Worm (Caenorhabditis elegans) whole organism, L4 larva: ENCODE data around the gene Y15E3A.3.
A peak's percentile ranks its signal among the peaks of the same experiment; 100 is the strongest.

Source experiments
- F37D6.2 ChIP-seq: sonication (generic microtip); optimal IDR thresholded peaks from 2 replicates; lab custom pipeline; 2016; ENCODE audit warnings: mild to moderate bottlenecking, missing genetic modification characterization, missing compliant biosample characterization
- F44E2.7 ChIP-seq: fragments of 200-800 bp; sonication (Bioruptor generic); IDR thresholded peaks from 2 replicates; pipeline ENCODE4 v2.1.2; 2022; ENCODE audit warnings: missing genetic modification characterization, missing compliant biosample characterization
- R02D3.7 ChIP-seq: fragments of 150-350 bp; sonication (generic microtip); optimal IDR thresholded peaks from 3 replicates; lab custom pipeline; 2014; ENCODE audit warnings: missing biosample characterization, missing genetic modification characterization
- Y75B8A.6 ChIP-seq: fragments of 200-800 bp; sonication (Bioruptor generic); IDR thresholded peaks from 2 replicates; pipeline ENCODE4 v1.3.6; 2022; ENCODE audit warnings: missing genetic modification reagents, missing genetic modification characterization, missing compliant biosample characterization
- ama-1 ChIP-seq: fragments of 150-350 bp; optimal IDR thresholded peaks from 2 replicates; lab custom pipeline; 2014; ENCODE audit warnings: inconsistent platforms, mixed read lengths
- arid-1 ChIP-seq: fragments of 200-800 bp; sonication (Bioruptor generic); conservative IDR thresholded peaks from 2 replicates; pipeline ENCODE4 v1.3.6; 2022; ENCODE audit warnings: missing genetic modification reagents, missing genetic modification characterization, missing compliant biosample characterization
- attf-4 ChIP-seq: sonication (generic microtip); optimal IDR thresholded peaks from 3 replicates; lab custom pipeline; 2017; ENCODE audit warnings: missing biosample characterization, missing genetic modification characterization
- ceh-32 ChIP-seq: sonication (generic microtip); optimal IDR thresholded peaks from 2 replicates; lab custom pipeline; 2016; ENCODE audit warnings: mild to moderate bottlenecking, missing genetic modification characterization, missing compliant biosample characterization; ENCODE audit not compliant: poor library complexity
- ceh-82 ChIP-seq: sonication (generic microtip); optimal IDR thresholded peaks from 2 replicates; lab custom pipeline; 2017; ENCODE audit warnings: missing biosample characterization, missing genetic modification characterization
- cey-2 ChIP-seq: sonication (generic microtip); optimal IDR thresholded peaks from 3 replicates; lab custom pipeline; 2017; ENCODE audit warnings: missing genetic modification characterization, mild to moderate bottlenecking, missing compliant biosample characterization, antibody characterized with exemption, borderline replicate concordance; ENCODE audit not compliant: insufficient read depth
- daf-8 ChIP-seq: fragments of 200-800 bp; sonication (Bioruptor generic); IDR thresholded peaks from 2 replicates; pipeline ENCODE4 v1.3.6; 2022; ENCODE audit warnings: missing genetic modification characterization, missing compliant biosample characterization
- duxl-1 ChIP-seq: sonication (generic microtip); optimal IDR thresholded peaks from 2 replicates; lab custom pipeline; 2016; ENCODE audit warnings: mild to moderate bottlenecking, missing genetic modification characterization, moderate library complexity, missing compliant biosample characterization; ENCODE audit not compliant: poor library complexity
- egl-27 ChIP-seq: sonication (generic microtip); optimal IDR thresholded peaks from 3 replicates; lab custom pipeline; 2017; ENCODE audit warnings: missing biosample characterization, missing genetic modification reagents, missing genetic modification characterization
- fos-1 ChIP-seq: fragments of 150-350 bp; optimal IDR thresholded peaks from 2 replicates; lab custom pipeline; 2014; ENCODE audit warnings: missing biosample characterization, missing genetic modification characterization
- hif-1 ChIP-seq, 2 experiments: sonication (generic microtip); optimal IDR thresholded peaks; 2 replicates each; lab custom pipeline; 2016 to 2017; ENCODE audit warnings: missing compliant biosample characterization in 2 of 2, missing genetic modification characterization in 2 of 2, missing genetic modification reagents in 2 of 2, missing genotype in 2 of 2, mild to moderate bottlenecking in 1 of 2
- lim-7 ChIP-seq: fragments of 200-800 bp; sonication (Bioruptor generic); IDR thresholded peaks from 2 replicates; pipeline ENCODE4 v1.3.6; 2022; ENCODE audit warnings: missing genetic modification characterization, missing compliant biosample characterization
- lin-13 ChIP-seq: fragments of 150-350 bp; optimal IDR thresholded peaks from 2 replicates; lab custom pipeline; 2014; ENCODE audit warnings: missing biosample characterization, missing genetic modification reagents, missing genetic modification characterization
- lin-15B ChIP-seq: fragments of 150-350 bp; sonication (generic microtip); optimal IDR thresholded peaks from 3 replicates; lab custom pipeline; 2014; ENCODE audit warnings: missing biosample characterization, missing genetic modification characterization
- lir-3 ChIP-seq: sonication (generic microtip); optimal IDR thresholded peaks from 2 replicates; lab custom pipeline; 2016; ENCODE audit warnings: mild to moderate bottlenecking, missing genetic modification characterization, missing compliant biosample characterization
- madf-9 ChIP-seq: fragments of 200-800 bp; sonication (Bioruptor generic); conservative IDR thresholded peaks from 2 replicates; pipeline ENCODE4 v1.3.6; 2022; ENCODE audit warnings: missing genetic modification reagents, missing genetic modification characterization, missing compliant biosample characterization
- mdl-1 ChIP-seq, 2 experiments: fragments of 150-350 bp in 1 of 2; sonication (generic microtip) in 1 of 2; optimal IDR thresholded peaks; 2 replicates each; lab custom pipeline; 2014 to 2017; ENCODE audit warnings: missing biosample characterization in 2 of 2, missing genetic modification characterization in 2 of 2
- mdt-29 ChIP-seq: fragments of 200-800 bp; sonication (Bioruptor generic); IDR thresholded peaks from 2 replicates; pipeline ENCODE4 v1.3.6; 2022; ENCODE audit warnings: missing genetic modification reagents, missing genetic modification characterization, missing compliant biosample characterization
- mep-1 ChIP-seq: fragments of 150-350 bp; sonication (generic microtip); optimal IDR thresholded peaks from 3 replicates; lab custom pipeline; 2014; ENCODE audit warnings: missing biosample characterization, missing genetic modification characterization
- mxl-2 ChIP-seq: fragments of 200-800 bp; sonication (Bioruptor generic); conservative IDR thresholded peaks from 2 replicates; pipeline ENCODE4 v1.3.6; 2022; ENCODE audit warnings: missing genetic modification reagents, missing genetic modification characterization, missing compliant biosample characterization
- nhr-10 ChIP-seq: fragments of 150-350 bp; optimal IDR thresholded peaks from 2 replicates; lab custom pipeline; 2014; ENCODE audit warnings: missing biosample characterization, missing genetic modification characterization
- nhr-102 ChIP-seq: sonication (generic microtip); optimal IDR thresholded peaks from 2 replicates; lab custom pipeline; 2016; ENCODE audit warnings: mild to moderate bottlenecking, missing genetic modification characterization, moderate library complexity, missing compliant biosample characterization
- nhr-11 ChIP-seq: fragments of 150-350 bp; optimal IDR thresholded peaks from 2 replicates; lab custom pipeline; 2014; ENCODE audit warnings: missing biosample characterization, missing genetic modification characterization
- nhr-111 ChIP-seq: fragments of 200-800 bp; sonication (Bioruptor generic); optimal IDR thresholded peaks from 2 replicates; lab custom pipeline; 2018; ENCODE audit warnings: mild to moderate bottlenecking, missing genetic modification characterization, missing compliant biosample characterization
- nhr-237 ChIP-seq: sonication (generic microtip); optimal IDR thresholded peaks from 2 replicates; lab custom pipeline; 2017; ENCODE audit warnings: missing biosample characterization, missing genetic modification characterization
- nhr-25 ChIP-seq: sonication (generic microtip); optimal IDR thresholded peaks from 2 replicates; lab custom pipeline; 2017; ENCODE audit warnings: missing genetic modification characterization, mild to moderate bottlenecking, missing compliant biosample characterization, antibody characterized with exemption, moderate library complexity, borderline replicate concordance; ENCODE audit not compliant: insufficient read depth
- nhr-28 ChIP-seq: fragments of 150-350 bp; optimal IDR thresholded peaks from 2 replicates; lab custom pipeline; 2014; ENCODE audit warnings: missing biosample characterization, missing genetic modification characterization
- nhr-48 ChIP-seq: sonication (generic microtip); optimal IDR thresholded peaks from 2 replicates; lab custom pipeline; 2016; ENCODE audit warnings: mild to moderate bottlenecking, missing genetic modification characterization, missing compliant biosample characterization
- nhr-6 ChIP-seq: fragments of 150-350 bp; optimal IDR thresholded peaks from 2 replicates; lab custom pipeline; 2014; ENCODE audit warnings: missing biosample characterization, missing genetic modification characterization
- pha-4 ChIP-seq, 2 experiments: fragments of 150-350 bp in 1 of 2; fragments of 200-800 bp in 1 of 2; sonication (Bioruptor generic) in 1 of 2; IDR thresholded peaks in 1 of 2; optimal IDR thresholded peaks in 1 of 2; 2 replicates each; pipeline versions ENCODE4 v1.3.6 to Lab custom; 2014 to 2022; ENCODE audit warnings: missing genetic modification characterization in 2 of 2, missing genetic modification reagents in 2 of 2, missing biosample characterization in 1 of 2, missing compliant biosample characterization in 1 of 2
- php-3 ChIP-seq: fragments of 200-800 bp; sonication (Bioruptor generic); IDR thresholded peaks from 2 replicates; pipeline ENCODE4 v1.3.6; 2022; ENCODE audit warnings: missing genetic modification reagents, missing genetic modification characterization, missing compliant biosample characterization
- rbr-2 ChIP-seq: sonication (generic microtip); optimal IDR thresholded peaks from 2 replicates; lab custom pipeline; 2016; ENCODE audit warnings: missing genotype, missing genetic modification characterization, missing compliant biosample characterization
- sdz-12 ChIP-seq: fragments of 200-800 bp; sonication (Bioruptor generic); optimal IDR thresholded peaks from 2 replicates; lab custom pipeline; 2018; ENCODE audit warnings: mild to moderate bottlenecking, missing genetic modification characterization, missing compliant biosample characterization
- snpc-4 ChIP-seq: fragments of 150-350 bp; optimal IDR thresholded peaks from 2 replicates; lab custom pipeline; 2014; ENCODE audit warnings: missing biosample characterization, missing genetic modification characterization
- tra-1 ChIP-seq: fragments of 200-800 bp; sonication (Bioruptor generic); IDR thresholded peaks from 2 replicates; pipeline ENCODE4 v1.3.6; 2022; ENCODE audit warnings: missing genetic modification reagents, missing genetic modification characterization, missing compliant biosample characterization
- unc-130 ChIP-seq: sonication (generic microtip); optimal IDR thresholded peaks from 2 replicates; lab custom pipeline; 2016; ENCODE audit warnings: missing genetic modification reagents, missing genetic modification characterization, missing compliant biosample characterization
- unc-39 ChIP-seq: sonication (generic microtip); optimal IDR thresholded peaks from 2 replicates; lab custom pipeline; 2017; ENCODE audit warnings: missing biosample characterization, missing genetic modification characterization
- vab-7 ChIP-seq: fragments of 200-800 bp; sonication (Bioruptor generic); IDR thresholded peaks from 2 replicates; pipeline ENCODE4 v1.3.6; 2022; ENCODE audit warnings: missing genetic modification reagents, missing genetic modification characterization, missing compliant biosample characterization
- zag-1 ChIP-seq: fragments of 150-350 bp; optimal IDR thresholded peaks from 2 replicates; lab custom pipeline; 2014; ENCODE audit warnings: missing biosample characterization, missing genetic modification characterization
- zfp-3 ChIP-seq: fragments of 200-800 bp; sonication (Bioruptor generic); conservative IDR thresholded peaks from 2 replicates; pipeline ENCODE4 v1.3.6; 2022; ENCODE audit warnings: missing genetic modification reagents, missing genetic modification characterization, missing compliant biosample characterization
- zip-11 ChIP-seq: fragments of 200-800 bp; sonication (Bioruptor generic); IDR thresholded peaks from 2 replicates; pipeline ENCODE4 v1.3.6; 2022; ENCODE audit warnings: missing genetic modification characterization, missing compliant biosample characterization
- ztf-11 ChIP-seq: fragments of 150-350 bp; optimal IDR thresholded peaks from 2 replicates; lab custom pipeline; 2014; ENCODE audit warnings: missing biosample characterization, missing genetic modification characterization

The Y15E3A.3 gene

ce11 chrX:15375299-15375698 is 49.7 kb upstream of the Y15E3A.3 start (continued):
- TF ChIP-seq nhr-48 (tag; lab: Kevin White, UChicago) (no peak), ztf-11 (tag; lab: Kevin White, UChicago) (no peak), tra-1 (GFP tag; lab: Robert Waterston, UW) (no peak), mxl-2 (GFP tag; lab: Robert Waterston, UW) (no peak)

ce11 chrX:15374668-15375208 is 49.1 kb upstream of the Y15E3A.3 start:
- no peak for TF ChIP-seq zag-1 (tag; lab: Kevin White, UChicago)
- no peak for TF ChIP-seq lim-7 (GFP tag; lab: Robert Waterston, UW)
- TF ChIP-seq nhr-10 = peak; percentile 52
- no peak for TF ChIP-seq F44E2.7
- TF ChIP-seq unc-130 (GFP tag; lab: Kevin White, UChicago) = no peak
- TF ChIP-seq nhr-28 = peak; percentile 44
- no peak for TF ChIP-seq pha-4 (GFP tag; IDR thresholded peaks at IDR 0.05; lab: Robert Waterston, UW)
- TF ChIP-seq pha-4 (tag; optimal IDR thresholded peaks at IDR 0.05; lab: Kevin White, UChicago) = no peak
- no peak for TF ChIP-seq mxl-2 (GFP tag; lab: Robert Waterston, UW)
- no peak for TF ChIP-seq php-3 (GFP tag; lab: Robert Waterston, UW)
- TF ChIP-seq, all 104 proteins: peak for 2

- TF ChIP-seq arid-1 (no peak), zfp-3 (GFP tag; lab: Robert Waterston, UW) (no peak), nhr-10 (no peak), ceh-82 (tag; lab: Kevin White, UChicago) (no peak), zag-1 (tag; lab: Kevin White, UChicago) (no peak), Y75B8A.6 (GFP tag; lab: Robert Waterston, UW) (no peak), pha-4 (GFP tag; IDR thresholded peaks at IDR 0.05; lab: Robert Waterston, UW) (no peak), pha-4 (tag; optimal IDR thresholded peaks at IDR 0.05; lab: Kevin White, UChicago) (no peak), vab-7 (GFP tag; lab: Robert Waterston, UW) (no peak), zip-11 (GFP tag; lab: Robert Waterston, UW) (no peak), madf-9 (GFP tag; lab: Robert Waterston, UW) (no peak), nhr-25 (no peak), egl-27 (no peak), ceh-32 (no peak), lir-3 (tag; lab: Kevin White, UChicago) (no peak), nhr-6 (peak; percentile 38), daf-8 (GFP tag; lab: Robert Waterston, UW) (no peak), mep-1 (tag; lab: Kevin White, UChicago) (peak; percentile 16), mdl-1 (tag; optimal IDR thresholded peaks at IDR 0.05; lab: Kevin White, UChicago) (peak in 1 of 2 experiments; percentile 29), nhr-111 (no peak), snpc-4 (tag; lab: Kevin White, UChicago) (no peak), R02D3.7 (tag; lab: Kevin White, UChicago) (no peak), lin-13 (GFP tag; lab: Kevin White, UChicago) (no peak), rbr-2 (tag; lab: Kevin White, UChicago) (peak; percentile 49), F37D6.2 (tag; lab: Kevin White, UChicago) (peak; percentile 28), cey-2 (tag; lab: Kevin White, UChicago) (peak; percentile 49), nhr-11 (tag; lab: Kevin White, UChicago) (peak; percentile 82), unc-39 (tag; lab: Kevin White, UChicago) (no peak), mdt-29 (GFP tag; lab: Robert Waterston, UW) (no peak), duxl-1 (tag; lab: Kevin White, UChicago) (no peak), nhr-102 (tag; lab: Kevin White, UChicago) (no peak), sdz-12 (no peak), hif-1 (tag; optimal IDR thresholded peaks at IDR 0.05; lab: Kevin White, UChicago) (no peak), fos-1 (tag; lab: Kevin White, UChicago) (no peak), nhr-237 (tag; lab: Kevin White, UChicago) (no peak), ama-1 (lab: Kevin White, UChicago) (no peak), lin-15B (tag; lab: Kevin White, UChicago) (no peak), attf-4 (tag; lab: Kevin White, UChicago) (no peak)
Measured at ce11 chrX:15373415-15374048, 47.9 kb upstream of the Y15E3A.3 start.
